Fruit fly (Drosophila melanogaster) whole organism, prepupa: Measurements from ENCODE around the gene CG33791.

ENCODE experiments used
- Blimp-1 ChIP-seq: fragments of 200-800 bp; sonication (Bioruptor generic); optimal IDR thresholded peaks from 3 replicates; lab custom pipeline; 2017; ENCODE audit warnings: missing biosample characterization, missing genetic modification characterization, mild to moderate bottlenecking, moderate library complexity, missing genetic modification reagents
- CG10631 ChIP-seq: fragments of 200-800 bp; sonication (Bioruptor generic); optimal IDR thresholded peaks from 2 replicates; lab custom pipeline; 2016; ENCODE audit warnings: missing biosample characterization, missing genetic modification characterization
- CG10669 ChIP-seq: fragments of 200-800 bp; sonication (Bioruptor generic); optimal IDR thresholded peaks from 3 replicates; lab custom pipeline; 2018; ENCODE audit warnings: missing biosample characterization, mild to moderate bottlenecking, missing genetic modification characterization, moderate library complexity
- CG11294 ChIP-seq: fragments of 200-800 bp; sonication (Bioruptor generic); IDR thresholded peaks from 2 replicates; pipeline ENCODE4 v1.3.6; 2022; ENCODE audit warnings: missing biosample characterization, missing genetic modification characterization
- CG11762 ChIP-seq: fragments of 200-800 bp; sonication (Bioruptor generic); optimal IDR thresholded peaks from 3 replicates; lab custom pipeline; 2016; ENCODE audit warnings: missing biosample characterization, missing genetic modification characterization; ENCODE audit not compliant: insufficient read depth
- CG11902 ChIP-seq: fragments of 200-800 bp; sonication (Bioruptor generic); optimal IDR thresholded peaks from 3 replicates; lab custom pipeline; 2016; ENCODE audit warnings: missing biosample characterization, missing genetic modification characterization
- CG15336 ChIP-seq: fragments of 200-800 bp; sonication (Bioruptor generic); IDR thresholded peaks from 2 replicates; pipeline ENCODE4 v1.3.6; 2022; ENCODE audit warnings: missing biosample characterization, missing genetic modification characterization
- CG1621 ChIP-seq: fragments of 200-800 bp; sonication (Bioruptor generic); optimal IDR thresholded peaks from 3 replicates; lab custom pipeline; 2018; ENCODE audit warnings: missing biosample characterization, mild to moderate bottlenecking, missing genetic modification characterization
- CG16779 ChIP-seq: fragments of 200-800 bp; sonication (Bioruptor generic); optimal IDR thresholded peaks from 3 replicates; lab custom pipeline; 2017; ENCODE audit warnings: missing biosample characterization, mild to moderate bottlenecking, missing genetic modification characterization
- CG3032 ChIP-seq: fragments of 200-800 bp; optimal IDR thresholded peaks from 2 replicates; lab custom pipeline; 2019; ENCODE audit warnings: missing biosample characterization, mild to moderate bottlenecking, missing genetic modification characterization, moderate library complexity
- CG31627 ChIP-seq: fragments of 200-800 bp; sonication (Bioruptor generic); optimal IDR thresholded peaks from 3 replicates; lab custom pipeline; 2016; ENCODE audit warnings: missing biosample characterization, missing genetic modification characterization
- CG32006 ChIP-seq: fragments of 200-800 bp; sonication (Bioruptor generic); optimal IDR thresholded peaks from 3 replicates; lab custom pipeline; 2017; ENCODE audit warnings: missing biosample characterization, mild to moderate bottlenecking, missing genetic modification characterization
- CG34406 ChIP-seq: fragments of 200-800 bp; sonication (Bioruptor generic); optimal IDR thresholded peaks from 3 replicates; lab custom pipeline; 2016; ENCODE audit warnings: missing biosample characterization, missing genetic modification characterization
- CG6163 ChIP-seq: fragments of 200-800 bp; sonication (Bioruptor generic); IDR thresholded peaks from 3 replicates; pipeline ENCODE4 v1.3.6; 2022; ENCODE audit warnings: missing biosample characterization, missing genetic modification characterization
- CG6276 ChIP-seq: fragments of 200-800 bp; sonication (Bioruptor generic); optimal IDR thresholded peaks from 2 replicates; lab custom pipeline; 2017; ENCODE audit warnings: missing biosample characterization, mild to moderate bottlenecking, missing genetic modification characterization
- CG6792 ChIP-seq: fragments of 200-800 bp; sonication (Bioruptor generic); optimal IDR thresholded peaks from 3 replicates; lab custom pipeline; 2016; ENCODE audit warnings: missing biosample characterization, missing genetic modification characterization
- CG6808 ChIP-seq: fragments of 200-800 bp; sonication (Bioruptor generic); optimal IDR thresholded peaks from 3 replicates; lab custom pipeline; 2017; ENCODE audit warnings: missing biosample characterization, missing genetic modification characterization, mild to moderate bottlenecking, moderate library complexity, missing genetic modification reagents
- CG6854 ChIP-seq: fragments of 200-800 bp; sonication (Bioruptor generic); optimal IDR thresholded peaks from 2 replicates; lab custom pipeline; 2017; ENCODE audit warnings: missing biosample characterization, mild to moderate bottlenecking, missing genetic modification characterization
- CG7368 ChIP-seq: fragments of 200-800 bp; sonication (Bioruptor generic); optimal IDR thresholded peaks from 3 replicates; lab custom pipeline; 2016; ENCODE audit warnings: missing biosample characterization, missing genetic modification characterization
- CG8119 ChIP-seq: fragments of 200-800 bp; sonication (Bioruptor generic); IDR thresholded peaks from 3 replicates; pipeline ENCODE4 v1.3.6; 2022; ENCODE audit warnings: missing biosample characterization, missing genetic modification characterization
- CG8319 ChIP-seq: fragments of 200-800 bp; sonication (Bioruptor generic); optimal IDR thresholded peaks from 3 replicates; lab custom pipeline; 2016; ENCODE audit warnings: missing biosample characterization, missing genetic modification characterization
- CG8632 ChIP-seq: fragments of 200-800 bp; sonication (Bioruptor generic); optimal IDR thresholded peaks from 3 replicates; lab custom pipeline; 2016; ENCODE audit warnings: missing biosample characterization, missing genetic modification characterization
- Eip75B ChIP-seq: fragments of 200-800 bp; sonication (Bioruptor generic); optimal IDR thresholded peaks from 3 replicates; lab custom pipeline; 2016; ENCODE audit warnings: missing biosample characterization, missing genetic modification characterization
- Eip78C ChIP-seq: fragments of 200-800 bp; sonication (Bioruptor generic); peaks from one replicate; lab custom pipeline; 2016; ENCODE audit warnings: missing biosample characterization, missing genetic modification characterization
- Eip93F ChIP-seq: fragments of 200-800 bp; sonication (Bioruptor generic); optimal IDR thresholded peaks from 2 replicates; lab custom pipeline; 2016; ENCODE audit warnings: missing biosample characterization, mild to moderate bottlenecking, missing genetic modification characterization
- Ets21C ChIP-seq: fragments of 200-800 bp; sonication (Bioruptor generic); optimal IDR thresholded peaks from 3 replicates; lab custom pipeline; 2016; ENCODE audit warnings: missing biosample characterization, missing genetic modification characterization
- Ets96B ChIP-seq: fragments of 200-800 bp; optimal IDR thresholded peaks from 2 replicates; lab custom pipeline; 2019; ENCODE audit warnings: missing biosample characterization, mild to moderate bottlenecking, missing genetic modification characterization, moderate library complexity
- Gug ChIP-seq: fragments of 200-800 bp; sonication (Bioruptor generic); IDR thresholded peaks from 2 replicates; pipeline ENCODE4 v1.3.6; 2022; ENCODE audit warnings: missing biosample characterization, missing genetic modification characterization
- Hr38 ChIP-seq: sonication (Bioruptor generic); optimal IDR thresholded peaks from 2 replicates; lab custom pipeline; 2016; ENCODE audit warnings: missing biosample characterization, missing genetic modification characterization
- Hr39 ChIP-seq: fragments of 200-800 bp; sonication (Bioruptor generic); optimal IDR thresholded peaks from 2 replicates; lab custom pipeline; 2016; ENCODE audit warnings: missing biosample characterization, missing genetic modification characterization
- Hr4 ChIP-seq: fragments of 200-800 bp; sonication (Bioruptor generic); optimal IDR thresholded peaks from 3 replicates; lab custom pipeline; 2016; ENCODE audit warnings: missing biosample characterization, missing genetic modification characterization
- Lpt ChIP-seq: fragments of 200-800 bp; sonication (Bioruptor generic); optimal IDR thresholded peaks from 3 replicates; lab custom pipeline; 2016; ENCODE audit warnings: missing biosample characterization, missing genetic modification characterization
- OdsH ChIP-seq: fragments of 200-800 bp; sonication (Bioruptor generic); optimal IDR thresholded peaks from 3 replicates; lab custom pipeline; 2016; ENCODE audit warnings: missing biosample characterization, missing genetic modification characterization
- Smox ChIP-seq: fragments of 200-800 bp; sonication (Bioruptor generic); optimal IDR thresholded peaks from 3 replicates; lab custom pipeline; 2016; ENCODE audit warnings: missing biosample characterization, missing genetic modification characterization
- Sox102F ChIP-seq: fragments of 200-800 bp; sonication (Bioruptor generic); optimal IDR thresholded peaks from 2 replicates; lab custom pipeline; 2016; ENCODE audit warnings: missing biosample characterization, mild to moderate bottlenecking, missing genetic modification characterization
- achi ChIP-seq: fragments of 200-800 bp; sonication (Bioruptor generic); optimal IDR thresholded peaks from 3 replicates; lab custom pipeline; 2016; ENCODE audit warnings: missing biosample characterization, missing genetic modification characterization
- acj6 ChIP-seq: fragments of 200-800 bp; sonication (Bioruptor generic); optimal IDR thresholded peaks from 3 replicates; lab custom pipeline; 2016; ENCODE audit warnings: missing biosample characterization, missing genetic modification characterization
- dac ChIP-seq: fragments of 200-800 bp; sonication (Bioruptor generic); optimal IDR thresholded peaks from 2 replicates; lab custom pipeline; 2017; ENCODE audit warnings: missing biosample characterization, mild to moderate bottlenecking, missing genetic modification characterization
- dsx ChIP-seq: fragments of 200-800 bp; optimal IDR thresholded peaks from 3 replicates; lab custom pipeline; 2019; ENCODE audit warnings: missing biosample characterization, mild to moderate bottlenecking, missing genetic modification characterization, moderate library complexity; ENCODE audit not compliant: poor library complexity, severe bottlenecking
- eg ChIP-seq: fragments of 200-800 bp; sonication (Bioruptor generic); IDR thresholded peaks from 3 replicates; pipeline ENCODE4 v1.3.6; 2022; ENCODE audit warnings: missing biosample characterization, missing genetic modification characterization
- esn ChIP-seq: fragments of 200-800 bp; sonication (Bioruptor generic); optimal IDR thresholded peaks from 2 replicates; lab custom pipeline; 2016; ENCODE audit warnings: missing biosample characterization, mild to moderate bottlenecking, missing genetic modification characterization, moderate library complexity
- fd59A ChIP-seq: fragments of 200-800 bp; sonication (Bioruptor generic); optimal IDR thresholded peaks from 2 replicates; lab custom pipeline; 2017; ENCODE audit warnings: missing biosample characterization, mild to moderate bottlenecking, missing genetic modification characterization, missing genetic modification reagents
- fkh ChIP-seq: fragments of 200-800 bp; sonication (Bioruptor generic); optimal IDR thresholded peaks from 3 replicates; lab custom pipeline; 2017; ENCODE audit warnings: missing biosample characterization, mild to moderate bottlenecking, missing genetic modification characterization, moderate library complexity
- lz ChIP-seq: fragments of 200-800 bp; sonication (Bioruptor generic); optimal IDR thresholded peaks from 3 replicates; lab custom pipeline; 2016; ENCODE audit warnings: missing biosample characterization, missing genetic modification characterization
- net ChIP-seq: fragments of 200-800 bp; sonication (Bioruptor generic); optimal IDR thresholded peaks from 3 replicates; lab custom pipeline; 2016; ENCODE audit warnings: missing biosample characterization, missing genetic modification characterization
- pdm3 ChIP-seq: fragments of 200-800 bp; sonication (Bioruptor generic); optimal IDR thresholded peaks from 3 replicates; lab custom pipeline; 2016; ENCODE audit warnings: missing biosample characterization, missing genetic modification characterization
- spab ChIP-seq: fragments of 200-800 bp; sonication (Bioruptor generic); optimal IDR thresholded peaks from 2 replicates; lab custom pipeline; 2017; ENCODE audit warnings: missing biosample characterization, mild to moderate bottlenecking, missing genetic modification characterization, missing genetic modification reagents
- ss ChIP-seq, 2 experiments: fragments of 200-800 bp; sonication (Bioruptor generic); optimal IDR thresholded peaks; 2 replicates in 1 of 2; 3 replicates in 1 of 2; lab custom pipeline; 2017 to 2018; ENCODE audit warnings: mild to moderate bottlenecking in 2 of 2, missing biosample characterization in 2 of 2, missing genetic modification characterization in 2 of 2, moderate library complexity in 1 of 2
- svp ChIP-seq: fragments of 200-800 bp; sonication (Bioruptor generic); peaks from one replicate; lab custom pipeline; 2016; ENCODE audit warnings: missing biosample characterization, missing genetic modification characterization
- topi ChIP-seq: fragments of 200-800 bp; sonication (Bioruptor generic); optimal IDR thresholded peaks from 3 replicates; lab custom pipeline; 2016; ENCODE audit warnings: missing biosample characterization, missing genetic modification characterization
- vri ChIP-seq: fragments of 200-800 bp; sonication (Bioruptor generic); optimal IDR thresholded peaks from 3 replicates; lab custom pipeline; 2016; ENCODE audit warnings: missing biosample characterization, mild to moderate bottlenecking, missing genetic modification characterization

CG33791 gene

DNA sequence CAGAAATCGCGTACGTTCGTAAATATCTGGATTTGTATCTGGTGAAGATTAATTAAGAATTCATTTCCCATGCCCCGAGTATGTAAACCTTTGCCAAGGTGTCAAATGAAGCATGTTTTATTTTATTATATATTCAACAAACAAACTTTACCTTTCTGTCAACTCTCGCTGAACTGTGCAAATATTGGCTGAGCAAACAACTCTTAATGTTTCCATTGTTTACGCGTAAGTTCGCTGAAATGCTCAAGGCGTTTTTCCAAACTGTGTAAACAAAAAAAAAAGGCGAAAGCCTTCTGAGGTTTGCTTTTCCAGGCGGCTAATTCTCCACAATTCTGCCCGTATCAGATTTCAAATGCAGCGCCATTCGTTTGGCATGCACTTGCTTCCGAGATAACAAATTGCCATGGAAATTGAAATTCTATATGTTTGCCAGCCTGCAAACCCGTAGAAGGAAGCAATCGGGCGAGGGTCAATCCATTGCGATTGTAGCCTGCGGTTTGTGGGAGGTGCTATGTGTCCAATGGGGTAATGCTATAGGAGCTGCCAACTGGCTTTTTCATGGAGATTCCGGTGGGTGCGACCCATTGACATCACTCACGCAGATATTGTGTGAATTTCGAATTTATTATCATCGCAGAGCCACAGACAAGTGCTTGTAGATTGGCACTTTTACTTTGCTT, 10.9 kb upstream of the CG33791 start:
- TF ChIP-seq Hr4 (GFP tag; lab: Kevin White, UChicago): no peak
- TF ChIP-seq Smox (GFP tag; lab: Kevin White, UChicago): no peak
- peak; percentile 71 for TF ChIP-seq CG3032
- peak; percentile 95 for TF ChIP-seq fkh (GFP tag; lab: Kevin White, UChicago)
- peak; percentile 87 for TF ChIP-seq CG1621 (tag; lab: Kevin White, UChicago)
- no peak for TF ChIP-seq CG10631 (GFP tag; lab: Kevin White, UChicago)
- peak; percentile 74 for TF ChIP-seq lz (GFP tag; lab: Kevin White, UChicago)
- peak; percentile 81 for TF ChIP-seq spab
- TF ChIP-seq net: peak; percentile 85
- TF ChIP-seq CG6276 (GFP tag; lab: Kevin White, UChicago): no peak
- peak; percentile 69 for TF ChIP-seq CG31627 (GFP tag; lab: Kevin White, UChicago)
- peak; percentile 29 for TF ChIP-seq Ets21C (GFP tag; lab: Kevin White, UChicago)
- TF ChIP-seq eg: peak; percentile 49; the same call in 2 of the 3 replicates
- TF ChIP-seq vri (GFP tag; lab: Kevin White, UChicago): peak; percentile 97
- peak; percentile 50 for TF ChIP-seq dsx (GFP tag; lab: Kevin White, UChicago)
- TF ChIP-seq Hr38 (GFP tag; lab: Kevin White, UChicago): no peak
- no peak for TF ChIP-seq Hr39 (GFP tag; lab: Kevin White, UChicago)
- peak; percentile 64 for TF ChIP-seq CG11762 (GFP tag; lab: Kevin White, UChicago)
- TF ChIP-seq CG8319: peak; percentile 73
- TF ChIP-seq achi: peak; percentile 68
- TF ChIP-seq esn (GFP tag; lab: Kevin White, UChicago): peak; percentile 90
- TF ChIP-seq CG10669 (GFP tag; lab: Kevin White, UChicago): peak; percentile 85
- peak; percentile 80 for TF ChIP-seq pdm3 (GFP tag; lab: Kevin White, UChicago)
- TF ChIP-seq CG34406 (GFP tag; lab: Kevin White, UChicago): peak; percentile 85
- peak; percentile 89 for TF ChIP-seq Sox102F (GFP tag; lab: Kevin White, UChicago)
- TF ChIP-seq CG16779: peak; percentile 62
- peak; percentile 30 for TF ChIP-seq CG32006 (GFP tag; lab: Kevin White, UChicago)
- peak; percentile 90 for TF ChIP-seq CG6854
- TF ChIP-seq Blimp-1 (GFP tag; lab: Kevin White, UChicago): peak; percentile 74
- no peak for TF ChIP-seq Eip93F (GFP tag; lab: Kevin White, UChicago)
- TF ChIP-seq CG11902 (GFP tag; lab: Kevin White, UChicago): no peak
- peak; percentile 76 for TF ChIP-seq topi (GFP tag; lab: Kevin White, UChicago)
- peak; percentile 78 for TF ChIP-seq Eip75B (GFP tag; lab: Kevin White, UChicago)
- TF ChIP-seq CG8632 (GFP tag; lab: Kevin White, UChicago): peak; percentile 85
- peak; percentile 64 to 89 for TF ChIP-seq ss (GFP tag; optimal IDR thresholded peaks at IDR 0.05; lab: Kevin White, UChicago)
- peak; percentile 43; the same call in 1 of the 3 replicates for TF ChIP-seq CG8119 (GFP tag; lab: Robert Waterston, UW)
- TF ChIP-seq CG7368 (GFP tag; lab: Kevin White, UChicago): peak; percentile 82
- peak; percentile 90 for TF ChIP-seq CG6163 (GFP tag; lab: Robert Waterston, UW)
- peak; percentile 42 for TF ChIP-seq Lpt (GFP tag; lab: Kevin White, UChicago)
- TF ChIP-seq Ets96B (tag; lab: Kevin White, UChicago): peak; percentile 50
- TF ChIP-seq svp (GFP tag; lab: Kevin White, UChicago): peak; percentile 90
- peak; percentile 70 for TF ChIP-seq OdsH (GFP tag; lab: Kevin White, UChicago)
- TF ChIP-seq CG15336 (GFP tag; lab: Robert Waterston, UW): 0 out of 2 replicates have a peak, but pooled peaks have one; percentile 19
- TF ChIP-seq CG11294: no peak
- peak; percentile 84 for TF ChIP-seq CG6792 (GFP tag; lab: Kevin White, UChicago)
- peak; percentile 94 for TF ChIP-seq Eip78C (GFP tag; lab: Kevin White, UChicago)
- TF ChIP-seq Gug (GFP tag; lab: Robert Waterston, UW): no peak
- TF ChIP-seq acj6 (GFP tag; lab: Kevin White, UChicago): peak; percentile 70
- TF ChIP-seq dac (GFP tag; lab: Kevin White, UChicago): no peak
- peak; percentile 82 for TF ChIP-seq CG6808
- TF ChIP-seq fd59A: peak; percentile 63
